Worm (Caenorhabditis elegans): ENCODE data around the gene Y57A10A.4.

DNA sequence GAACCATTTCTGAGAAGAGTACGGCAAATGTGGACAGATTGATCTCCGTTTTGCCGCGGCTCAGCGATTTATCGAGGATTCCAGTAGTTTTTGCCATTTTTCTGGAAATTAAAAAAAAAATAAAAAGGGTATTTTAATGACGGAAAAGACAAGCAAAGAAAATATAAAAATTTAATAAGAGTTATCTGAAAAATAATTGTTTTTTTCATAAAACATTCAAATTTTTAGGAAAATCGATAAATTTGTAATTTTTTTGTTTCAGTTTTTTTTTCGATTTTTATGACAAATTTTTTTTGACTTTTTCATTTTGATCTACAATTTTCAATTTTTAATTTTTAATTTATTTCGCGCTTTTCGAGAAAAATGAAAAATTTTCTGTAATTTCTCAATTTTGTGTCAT, 50.5 kb downstream of the Y57A10A.4 start, which contains the start of gene trpp-5:
- TF ChIP-seq skn-1 (tag; optimal IDR thresholded peaks at IDR 0.05) = no peak
- TF ChIP-seq lsy-12 (tag; optimal IDR thresholded peaks at IDR 0.05) = no peak

All from whole organism, L3 larva.